Worm (Caenorhabditis elegans) whole organism, L1 larva: ENCODE data around the gene pcp-3.

ENCODE experiments used
- ceh-82 ChIP-seq, 3 experiments: fragments of 150-350 bp in 1 of 3; sonication (generic microtip) in 2 of 3; optimal IDR thresholded peaks; 2 replicates each; lab custom pipeline; 2014 to 2017; ENCODE audit warnings: missing biosample characterization in 3 of 3, missing genetic modification characterization in 3 of 3
- ceh-88 ChIP-seq: fragments of 200-800 bp; sonication (Bioruptor generic); IDR thresholded peaks from 2 replicates; pipeline ENCODE4 v1.3.6; 2022; ENCODE audit warnings: missing genetic modification characterization, missing compliant biosample characterization
- ceh-90 ChIP-seq: sonication (generic microtip); optimal IDR thresholded peaks from 2 replicates; lab custom pipeline; 2016; ENCODE audit warnings: missing genetic modification characterization, missing compliant biosample characterization
- fos-1 ChIP-seq: fragments of 150-350 bp; optimal IDR thresholded peaks from 2 replicates; lab custom pipeline; 2014; ENCODE audit warnings: missing biosample characterization, missing genetic modification characterization
- grh-1 ChIP-seq: fragments of 200-800 bp; sonication (Bioruptor generic); IDR thresholded peaks from 2 replicates; pipeline ENCODE4 v1.3.6; 2022; ENCODE audit warnings: missing genetic modification reagents, missing genetic modification characterization, missing compliant biosample characterization
- lin-15B ChIP-seq: fragments of 150-350 bp; sonication (generic microtip); optimal IDR thresholded peaks from 3 replicates; lab custom pipeline; 2014; ENCODE audit warnings: missing biosample characterization, missing genetic modification characterization
- lin-39 ChIP-seq: fragments of 150-350 bp; optimal IDR thresholded peaks from 2 replicates; lab custom pipeline; 2014; ENCODE audit warnings: missing biosample characterization, missing genetic modification reagents, missing genetic modification characterization
- lsy-2 ChIP-seq, 2 experiments: fragments of 150-350 bp; optimal IDR thresholded peaks; 2 replicates each; lab custom pipeline; 2014; ENCODE audit warnings: missing biosample characterization in 2 of 2, missing genetic modification characterization in 2 of 2
- pqm-1 ChIP-seq: sonication (generic microtip); optimal IDR thresholded peaks from 3 replicates; lab custom pipeline; 2017; ENCODE audit warnings: missing biosample characterization, missing genetic modification characterization
- rnt-1 ChIP-seq: sonication (generic microtip); optimal IDR thresholded peaks from 2 replicates; lab custom pipeline; 2016; ENCODE audit warnings: mild to moderate bottlenecking, missing genetic modification characterization, moderate library complexity, missing compliant biosample characterization
- tbx-2 ChIP-seq: sonication (generic microtip); optimal IDR thresholded peaks from 2 replicates; lab custom pipeline; 2016; ENCODE audit warnings: missing genetic modification characterization, missing compliant biosample characterization
- unc-62 ChIP-seq: fragments of 150-350 bp; optimal IDR thresholded peaks from 2 replicates; lab custom pipeline; 2014; ENCODE audit warnings: missing biosample characterization, missing genetic modification reagents, missing genetic modification characterization
- unc-86 ChIP-seq: sonication (generic microtip); optimal IDR thresholded peaks from 2 replicates; lab custom pipeline; 2016; ENCODE audit warnings: missing genetic modification characterization, missing compliant biosample characterization

DNA sequence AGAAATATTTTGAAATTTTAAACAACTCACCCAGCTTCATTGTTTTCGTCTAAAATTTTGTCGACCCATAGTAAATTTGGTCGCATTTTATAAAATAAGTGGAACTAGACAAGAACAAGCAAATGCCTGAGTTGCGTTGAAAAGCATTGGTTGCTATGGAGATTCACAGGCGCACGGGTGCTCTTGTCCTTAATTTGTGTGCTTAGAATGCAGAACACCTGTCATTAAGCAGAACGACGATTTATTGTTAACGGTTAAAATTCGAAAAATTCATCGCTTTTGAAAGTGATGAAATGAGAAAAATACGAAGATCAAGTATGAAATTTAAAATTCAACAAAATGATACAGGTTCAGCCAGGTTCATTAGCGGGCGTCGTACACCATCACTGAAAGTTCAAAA, 12.7 kb downstream of the pcp-3 start, which contains the start of gene daf-10:
- no peak for TF ChIP-seq ceh-88 (GFP tag; lab: Robert Waterston, UW)
- no peak for TF ChIP-seq ceh-90 (tag; lab: Kevin White, UChicago)
- TF ChIP-seq pqm-1: no peak
- TF ChIP-seq unc-62: no peak
- no peak for TF ChIP-seq grh-1 (GFP tag; lab: Robert Waterston, UW)
- no peak for TF ChIP-seq lsy-2 (tag; optimal IDR thresholded peaks at IDR 0.05; lab: Kevin White, UChicago)
- TF ChIP-seq unc-86: no peak
- no peak for TF ChIP-seq lin-39 (tag; lab: Kevin White, UChicago)
- no peak for TF ChIP-seq tbx-2 (tag; lab: Kevin White, UChicago)
- no peak for TF ChIP-seq fos-1 (tag; lab: Kevin White, UChicago)
- no peak for TF ChIP-seq lin-15B (tag; lab: Kevin White, UChicago)
- TF ChIP-seq ceh-82 (tag; optimal IDR thresholded peaks at IDR 0.05; lab: Kevin White, UChicago): no peak
- no peak for TF ChIP-seq rnt-1 (tag; lab: Kevin White, UChicago)
